Worm (Caenorhabditis elegans) whole organism, L4/young adult: ENCODE measurements around the gene col-10.

ENCODE experiments used
- W03F9.2 ChIP-seq: fragments of 150-350 bp; optimal IDR thresholded peaks from 2 replicates; lab custom pipeline; 2014; ENCODE audit warnings: missing biosample characterization, missing genetic modification characterization
- him-1 ChIP-seq: sonication (generic microtip); optimal IDR thresholded peaks from 2 replicates; lab custom pipeline; 2016; ENCODE audit warnings: missing genotype, missing genetic modification reagents, missing genetic modification characterization, missing compliant biosample characterization

ce11 chrV:9181669-9182250, 16.7 kb upstream of the col-10 start, which contains the start of gene ptr-1:
- TF ChIP-seq W03F9.2 (tag; lab: Kevin White, UChicago) (no peak), him-1 (tag; lab: Kevin White, UChicago) (no peak)
